Worm (Caenorhabditis elegans): ENCODE results near the gene C05E11.3.

The C05E11.3 gene

DNA sequence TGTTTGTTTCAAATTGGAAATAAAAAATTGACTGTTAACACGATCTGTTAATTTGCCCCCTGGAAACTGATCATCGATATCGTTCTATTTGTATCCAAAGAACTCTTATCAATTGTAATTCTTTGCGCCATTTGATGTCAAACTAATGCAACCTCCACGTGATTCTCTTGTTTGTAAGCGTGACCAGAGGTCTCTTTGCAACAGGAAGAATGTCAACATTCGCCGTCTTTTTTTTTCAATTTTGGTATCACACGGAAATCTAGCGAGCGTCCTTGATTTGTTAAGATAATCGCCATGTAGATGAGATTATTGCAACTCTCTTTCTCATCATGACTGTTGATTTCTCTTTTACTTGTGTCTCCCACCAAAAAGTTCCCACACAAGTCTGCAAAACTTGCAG lies 49.1 kb upstream of the C05E11.3 start (continued):
- no peak for TF ChIP-seq nhr-77 (tag; optimal IDR thresholded peaks at IDR 0.05)
- TF ChIP-seq nhr-47 (tag; optimal IDR thresholded peaks at IDR 0.05): peak; percentile 60
- TF ChIP-seq C16A3.4 (tag; optimal IDR thresholded peaks at IDR 0.05): peak; percentile 32
- no peak for TF ChIP-seq nhr-12 (tag; optimal IDR thresholded peaks at IDR 0.05)
- no peak for TF ChIP-seq fkh-10 (GFP tag; optimal IDR thresholded peaks at IDR 0.05)
- TF ChIP-seq mep-1 (tag; optimal IDR thresholded peaks at IDR 0.05): peak; percentile 5
- TF ChIP-seq lsy-2 (tag; optimal IDR thresholded peaks at IDR 0.05): peak; percentile 18 to 47
- peak; percentile 24 for TF ChIP-seq hpl-2 (GFP tag; optimal IDR thresholded peaks at IDR 0.05)
- peak; percentile 68 for TF ChIP-seq nhr-19 (GFP tag; conservative IDR thresholded peaks at IDR 0.05)

DNA sequence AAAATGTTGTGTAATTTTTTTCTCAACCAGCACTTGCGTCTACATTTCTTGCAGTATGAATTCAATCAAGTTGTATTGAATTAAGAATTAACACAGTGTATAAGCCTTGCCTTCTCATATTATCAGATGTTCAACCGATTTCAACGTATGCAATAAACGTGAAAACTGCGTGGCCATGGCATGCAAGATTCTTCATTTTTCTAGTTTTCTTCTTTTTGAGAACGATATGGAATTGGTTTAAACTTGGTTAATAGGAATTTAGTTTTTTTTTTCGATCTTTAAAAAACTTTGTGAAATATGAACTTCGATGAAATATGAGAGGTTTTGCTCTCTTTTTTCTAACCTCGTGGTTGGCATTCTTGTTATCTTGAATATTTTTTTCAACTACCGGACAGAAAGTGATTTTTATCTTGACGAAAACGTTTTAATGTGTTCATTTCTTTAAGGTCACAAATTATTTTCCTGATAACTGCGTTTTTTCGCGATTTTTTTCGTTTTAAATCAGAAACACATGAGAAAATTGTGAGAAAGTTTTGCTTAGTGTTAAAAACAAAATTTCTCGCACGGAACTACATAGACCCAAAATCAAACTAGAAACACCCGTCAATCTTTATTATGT lies 47.5 kb upstream of the C05E11.3 start:
- no peak for TF ChIP-seq xbp-1 (tag; optimal IDR thresholded peaks at IDR 0.05)
- TF ChIP-seq fkh-10 (GFP tag; optimal IDR thresholded peaks at IDR 0.05): no peak
- TF ChIP-seq elt-2 (tag; optimal IDR thresholded peaks at IDR 0.05): peak; percentile 38
- TF ChIP-seq Y116A8C.19 (tag; optimal IDR thresholded peaks at IDR 0.05; ENCODE audit: borderline replicate concordance): no peak
- no peak for TF ChIP-seq pax-3 (tag; optimal IDR thresholded peaks at IDR 0.05)
- no peak for TF ChIP-seq elt-3 (tag; optimal IDR thresholded peaks at IDR 0.05)
- TF ChIP-seq tbx-2 (tag; optimal IDR thresholded peaks at IDR 0.05): no peak
- TF ChIP-seq nhr-84 (tag; optimal IDR thresholded peaks at IDR 0.05): no peak
- no peak for TF ChIP-seq ces-1 (GFP tag; optimal IDR thresholded peaks at IDR 0.05)
- TF ChIP-seq zag-1 (tag; optimal IDR thresholded peaks at IDR 0.05): no peak
- TF ChIP-seq nhr-12 (tag; optimal IDR thresholded peaks at IDR 0.05): no peak
- TF ChIP-seq nhr-20 (tag; optimal IDR thresholded peaks at IDR 0.05): peak; percentile 13
- TF ChIP-seq aha-1 (tag; optimal IDR thresholded peaks at IDR 0.05): no peak
- TF ChIP-seq vab-15 (tag; optimal IDR thresholded peaks at IDR 0.05): no peak
- no peak for TF ChIP-seq dpl-1 (GFP tag; optimal IDR thresholded peaks at IDR 0.05)
- TF ChIP-seq lin-14 (GFP tag; optimal IDR thresholded peaks at IDR 0.05): peak; percentile 38
- no peak for TF ChIP-seq unc-98 (GFP tag; IDR thresholded peaks at IDR 0.05)
- TF ChIP-seq mep-1 (tag; optimal IDR thresholded peaks at IDR 0.05): no peak
- no peak for TF ChIP-seq sptf-1 (tag; optimal IDR thresholded peaks at IDR 0.05)
- no peak for TF ChIP-seq efl-3 (GFP tag; optimal IDR thresholded peaks at IDR 0.05)
- peak; percentile 57 for TF ChIP-seq nhr-85 (tag)
- TF ChIP-seq lin-15B (tag; optimal IDR thresholded peaks at IDR 0.05): no peak
- TF ChIP-seq hlh-4 (tag; optimal IDR thresholded peaks at IDR 0.05): no peak
- TF ChIP-seq pqm-1 (tag; optimal IDR thresholded peaks at IDR 0.05): no peak
- no peak for TF ChIP-seq nhr-11 (tag; optimal IDR thresholded peaks at IDR 0.05)
- no peak for TF ChIP-seq sox-4 (tag; optimal IDR thresholded peaks at IDR 0.05)
- TF ChIP-seq lir-3 (tag; optimal IDR thresholded peaks at IDR 0.05; ENCODE audit: poor library complexity): no peak
- TF ChIP-seq irx-1 (tag; optimal IDR thresholded peaks at IDR 0.05): no peak
- TF ChIP-seq C16A3.4 (tag; optimal IDR thresholded peaks at IDR 0.05): no peak
- no peak for TF ChIP-seq mef-2 (tag; optimal IDR thresholded peaks at IDR 0.05)
- TF ChIP-seq efl-1 (optimal IDR thresholded peaks at IDR 0.05): no peak
- peak in 1 of 2 experiments; percentile 52 for TF ChIP-seq efl-1 (GFP tag; optimal IDR thresholded peaks at IDR 0.05 in 1 of 2)
- no peak for TF ChIP-seq jun-1 (tag; optimal IDR thresholded peaks at IDR 0.05)
- TF ChIP-seq nhr-71 (tag; optimal IDR thresholded peaks at IDR 0.05): no peak
- no peak for TF ChIP-seq tlp-1 (tag; optimal IDR thresholded peaks at IDR 0.05)
- no peak for TF ChIP-seq ztf-11 (tag; optimal IDR thresholded peaks at IDR 0.05)
- no peak for TF ChIP-seq nhr-47 (tag; optimal IDR thresholded peaks at IDR 0.05)
- no peak for TF ChIP-seq ceh-63 (GFP tag; optimal IDR thresholded peaks at IDR 0.05)
- no peak for TF ChIP-seq grh-1 (GFP tag; IDR thresholded peaks at IDR 0.05)

All from whole organism, L1 larva.